Fruit fly (Drosophila melanogaster) whole organism, embryonic: ENCODE measurements around the gene SecCl.

Experiments used
- B-H2 ChIP-seq: fragments of 200-800 bp; sonication (Bioruptor generic); optimal IDR thresholded peaks from 2 replicates; lab custom pipeline; 2018; ENCODE audit warnings: missing biosample characterization, mild to moderate bottlenecking, missing genetic modification characterization
- CG1024 ChIP-seq: fragments of 200-800 bp; sonication (Bioruptor generic); IDR thresholded peaks from 2 replicates; pipeline ENCODE4 v1.3.6; 2022; ENCODE audit warnings: missing biosample characterization, missing genetic modification characterization
- CG11398 ChIP-seq: fragments of 200-800 bp; sonication (Bioruptor generic); optimal IDR thresholded peaks from 2 replicates; lab custom pipeline; 2016; ENCODE audit warnings: missing biosample characterization, missing genetic modification characterization
- CG11695 ChIP-seq: fragments of 200-800 bp; sonication (Bioruptor generic); IDR thresholded peaks from 3 replicates; pipeline ENCODE4 v1.3.6; 2022; ENCODE audit warnings: missing biosample characterization, missing genetic modification characterization
- CG12744 ChIP-seq: fragments of 200-800 bp; sonication (Bioruptor generic); optimal IDR thresholded peaks from 2 replicates; lab custom pipeline; 2016; ENCODE audit warnings: missing biosample characterization, missing genetic modification characterization
- CG13624 ChIP-seq: fragments of 200-800 bp; sonication (Bioruptor generic); optimal IDR thresholded peaks from 2 replicates; lab custom pipeline; 2016; ENCODE audit warnings: missing biosample characterization, missing genetic modification characterization
- CG15011 ChIP-seq: fragments of 200-800 bp; sonication (Bioruptor generic); optimal IDR thresholded peaks from 3 replicates; lab custom pipeline; 2018; ENCODE audit warnings: missing biosample characterization, mild to moderate bottlenecking, missing genetic modification characterization
- CG15269 ChIP-seq: fragments of 200-800 bp; sonication (Bioruptor generic); optimal IDR thresholded peaks from 2 replicates; lab custom pipeline; 2018; ENCODE audit warnings: missing biosample characterization, mild to moderate bottlenecking, missing genetic modification characterization, moderate library complexity
- CG1529 ChIP-seq: fragments of 200-800 bp; sonication (Bioruptor generic); optimal IDR thresholded peaks from 3 replicates; lab custom pipeline; 2018; ENCODE audit warnings: missing biosample characterization, missing genetic modification characterization
- CG15514 ChIP-seq: fragments of 200-800 bp; sonication (Bioruptor generic); optimal IDR thresholded peaks from 3 replicates; lab custom pipeline; 2017; ENCODE audit warnings: missing biosample characterization, missing genetic modification characterization, mild to moderate bottlenecking, moderate library complexity, missing genetic modification reagents
- CG1602 ChIP-seq: fragments of 200-800 bp; sonication (Bioruptor generic); optimal IDR thresholded peaks from 3 replicates; lab custom pipeline; 2016; ENCODE audit warnings: missing biosample characterization, missing genetic modification characterization
- CG18262 ChIP-seq: fragments of 200-800 bp; optimal IDR thresholded peaks from 3 replicates; lab custom pipeline; 2019; ENCODE audit warnings: missing biosample characterization, mild to moderate bottlenecking, missing genetic modification characterization, moderate library complexity
- CG4360 ChIP-seq: fragments of 200-800 bp; sonication (Bioruptor generic); IDR thresholded peaks from 2 replicates; pipeline ENCODE4 v1.3.6; 2022; ENCODE audit warnings: missing biosample characterization, missing genetic modification characterization
- CG43689 ChIP-seq: fragments of 200-800 bp; sonication (Bioruptor generic); IDR thresholded peaks from 2 replicates; pipeline ENCODE4 v1.3.6; 2022; ENCODE audit warnings: missing biosample characterization, missing genetic modification characterization
- CG5180 ChIP-seq: fragments of 200-800 bp; sonication (Bioruptor generic); optimal IDR thresholded peaks from 3 replicates; lab custom pipeline; 2017; ENCODE audit warnings: missing biosample characterization, missing genetic modification characterization, mild to moderate bottlenecking, moderate library complexity, missing genetic modification reagents
- CG5245 ChIP-seq: fragments of 200-800 bp; sonication (Bioruptor generic); optimal IDR thresholded peaks from 3 replicates; lab custom pipeline; 2016; ENCODE audit warnings: missing biosample characterization, missing genetic modification characterization
- CG6654 ChIP-seq: fragments of 200-800 bp; sonication (Bioruptor generic); optimal IDR thresholded peaks from 2 replicates; lab custom pipeline; 2017; ENCODE audit warnings: missing biosample characterization, mild to moderate bottlenecking, missing genetic modification characterization
- CG7372 ChIP-seq: fragments of 200-800 bp; sonication (Bioruptor generic); IDR thresholded peaks from 2 replicates; pipeline ENCODE4 v1.3.6; 2022; ENCODE audit warnings: missing biosample characterization, missing genetic modification characterization
- CG7963 ChIP-seq: fragments of 200-800 bp; sonication (Bioruptor generic); IDR thresholded peaks from 3 replicates; pipeline ENCODE4 v1.3.6; 2022; ENCODE audit warnings: missing biosample characterization, missing genetic modification characterization; ENCODE audit not compliant: partially characterized antibody
- CG8478 ChIP-seq: fragments of >200 bp; optimal IDR thresholded peaks from 2 replicates; lab custom pipeline; 2018
- CG9797 ChIP-seq: fragments of 200-800 bp; sonication (Bioruptor generic); optimal IDR thresholded peaks from 3 replicates; lab custom pipeline; 2018; ENCODE audit warnings: missing biosample characterization, mild to moderate bottlenecking, missing genetic modification characterization
- Dip3 ChIP-seq: fragments of 200-800 bp; sonication (Bioruptor generic); optimal IDR thresholded peaks from 3 replicates; lab custom pipeline; 2016; ENCODE audit warnings: missing biosample characterization, missing genetic modification characterization
- HLH54F ChIP-seq: fragments of 200-800 bp; sonication (Bioruptor generic); optimal IDR thresholded peaks from 3 replicates; lab custom pipeline; 2016; ENCODE audit warnings: missing biosample characterization, missing genetic modification characterization
- HLHmδ ChIP-seq: fragments of 200-800 bp; sonication (Bioruptor generic); optimal IDR thresholded peaks from 2 replicates; lab custom pipeline; 2018; ENCODE audit warnings: missing biosample characterization, mild to moderate bottlenecking, missing genetic modification characterization, moderate library complexity
- Jarid2 ChIP-seq: fragments of 200-800 bp; sonication (Bioruptor generic); optimal IDR thresholded peaks from 3 replicates; lab custom pipeline; 2017; ENCODE audit warnings: mild to moderate bottlenecking, missing biosample characterization, missing genetic modification reagents, missing genetic modification characterization
- Kr ChIP-seq: fragments of 200-800 bp; sonication (Bioruptor generic); optimal IDR thresholded peaks from 2 replicates; lab custom pipeline; 2017; ENCODE audit warnings: missing biosample characterization, mild to moderate bottlenecking, missing genetic modification characterization
- Mes4 ChIP-seq: fragments of 200-800 bp; sonication (Bioruptor generic); optimal IDR thresholded peaks from 2 replicates; lab custom pipeline; 2016; ENCODE audit warnings: missing biosample characterization, missing genetic modification characterization
- PHDP ChIP-seq: fragments of 200-800 bp; sonication (Bioruptor generic); optimal IDR thresholded peaks from 3 replicates; lab custom pipeline; 2018; ENCODE audit warnings: missing biosample characterization, mild to moderate bottlenecking, missing genetic modification characterization, moderate library complexity
- Vsx1 ChIP-seq: fragments of 200-800 bp; sonication (Bioruptor generic); optimal IDR thresholded peaks from 2 replicates; lab custom pipeline; 2017; ENCODE audit warnings: missing biosample characterization, mild to moderate bottlenecking, missing genetic modification characterization, missing genetic modification reagents
- ab ChIP-seq: fragments of 200-800 bp; sonication (Bioruptor generic); optimal IDR thresholded peaks from 2 replicates; lab custom pipeline; 2016; ENCODE audit warnings: missing biosample characterization, missing genetic modification characterization
- amos ChIP-seq: fragments of 200-800 bp; sonication (Bioruptor generic); IDR thresholded peaks from 2 replicates; pipeline ENCODE4 v1.3.6; 2022; ENCODE audit warnings: missing biosample characterization, missing genetic modification characterization; ENCODE audit not compliant: partially characterized antibody
- bsh ChIP-seq, 2 experiments: fragments of 200-800 bp; sonication (Bioruptor generic); optimal IDR thresholded peaks; 2 replicates each; lab custom pipeline; 2017 to 2018; ENCODE audit warnings: mild to moderate bottlenecking in 2 of 2, missing biosample characterization in 2 of 2, missing genetic modification characterization in 2 of 2, moderate library complexity in 1 of 2
- cad ChIP-seq: fragments of >200 bp; optimal IDR thresholded peaks from 2 replicates; lab custom pipeline; 2017; ENCODE audit warnings: missing biosample characterization, missing genetic modification characterization
- cas ChIP-seq: fragments of 200-800 bp; sonication (Bioruptor generic); IDR thresholded peaks from 2 replicates; pipeline ENCODE4 v1.3.6; 2022; ENCODE audit warnings: missing biosample characterization, missing genetic modification characterization
- danr ChIP-seq: fragments of 200-800 bp; sonication (Bioruptor generic); IDR thresholded peaks from 2 replicates; pipeline ENCODE4 v1.3.6; 2022; ENCODE audit warnings: missing biosample characterization, missing genetic modification characterization
- fd64A ChIP-seq: fragments of 200-800 bp; sonication (Bioruptor generic); optimal IDR thresholded peaks from 3 replicates; lab custom pipeline; 2018; ENCODE audit warnings: missing biosample characterization, mild to moderate bottlenecking, missing genetic modification characterization
- jigr1 ChIP-seq: fragments of 200-800 bp; sonication (Bioruptor generic); IDR thresholded peaks from 3 replicates; pipeline ENCODE4 v1.3.6; 2022; ENCODE audit warnings: missing biosample characterization, missing genetic modification characterization
- kay ChIP-seq: fragments of 200-800 bp; sonication (Bioruptor generic); optimal IDR thresholded peaks from 2 replicates; lab custom pipeline; 2016; ENCODE audit warnings: missing biosample characterization, missing genetic modification characterization
- kni ChIP-seq: fragments of 200-800 bp; sonication (Bioruptor generic); optimal IDR thresholded peaks from 3 replicates; lab custom pipeline; 2017; ENCODE audit warnings: mild to moderate bottlenecking, missing biosample characterization, missing genetic modification reagents, missing genetic modification characterization
- knrl ChIP-seq: fragments of 200-800 bp; sonication (Bioruptor generic); IDR thresholded peaks from 3 replicates; pipeline ENCODE4 v1.3.6; 2022; ENCODE audit warnings: missing biosample characterization, missing genetic modification characterization; ENCODE audit not compliant: partially characterized antibody
- lab ChIP-seq: fragments of 200-800 bp; sonication (Bioruptor generic); optimal IDR thresholded peaks from 3 replicates; lab custom pipeline; 2017; ENCODE audit warnings: missing biosample characterization, missing genetic modification characterization, mild to moderate bottlenecking, moderate library complexity, missing genetic modification reagents
- onecut ChIP-seq: fragments of 200-800 bp; sonication (Bioruptor generic); IDR thresholded peaks from 2 replicates; pipeline ENCODE4 v1.3.6; 2022; ENCODE audit warnings: missing biosample characterization, missing genetic modification characterization
- pita ChIP-seq: fragments of 200-800 bp; sonication (Bioruptor generic); optimal IDR thresholded peaks from 2 replicates; lab custom pipeline; 2017; ENCODE audit warnings: missing biosample characterization, mild to moderate bottlenecking, missing genetic modification characterization
- pros ChIP-seq: fragments of 200-800 bp; sonication (Bioruptor generic); optimal IDR thresholded peaks from 3 replicates; lab custom pipeline; 2019; ENCODE audit warnings: missing biosample characterization, mild to moderate bottlenecking, missing genetic modification characterization, moderate library complexity
- pzg ChIP-seq: fragments of 200-800 bp; sonication (Bioruptor generic); optimal IDR thresholded peaks from 3 replicates; lab custom pipeline; 2018; ENCODE audit warnings: missing biosample characterization, mild to moderate bottlenecking, missing genetic modification characterization, moderate library complexity
- repo ChIP-seq: fragments of 200-800 bp; sonication (Bioruptor generic); optimal IDR thresholded peaks from 2 replicates; lab custom pipeline; 2016; ENCODE audit warnings: missing biosample characterization, missing genetic modification characterization
- sens-2 ChIP-seq: fragments of 200-800 bp; sonication (Bioruptor generic); IDR thresholded peaks from 2 replicates; pipeline ENCODE4 v1.3.6; 2022; ENCODE audit warnings: missing biosample characterization, missing genetic modification characterization
- slp2 ChIP-seq: fragments of 200-800 bp; sonication (Bioruptor generic); optimal IDR thresholded peaks from 2 replicates; lab custom pipeline; 2016; ENCODE audit warnings: missing biosample characterization, missing genetic modification characterization
- sr ChIP-seq: fragments of 200-800 bp; sonication (Bioruptor generic); IDR thresholded peaks from 3 replicates; pipeline ENCODE4 v1.3.6; 2022; ENCODE audit warnings: missing biosample characterization, missing genetic modification characterization
- tin ChIP-seq: fragments of 200-800 bp; sonication (Bioruptor generic); optimal IDR thresholded peaks from 3 replicates; lab custom pipeline; 2016; ENCODE audit warnings: missing biosample characterization, missing genetic modification characterization
- usp ChIP-seq: fragments of >200 bp; optimal IDR thresholded peaks from 2 replicates; lab custom pipeline; 2017; ENCODE audit warnings: missing biosample characterization, missing genetic modification characterization

The SecCl gene

dm6 chr3L:17485280-17485792 is 15.4 kb downstream of the SecCl start (continued):
- TF ChIP-seq jigr1 (GFP tag; lab: Robert Waterston, UW): no peak
- TF ChIP-seq Kr (GFP tag; lab: Kevin White, UChicago): peak; percentile 89
- TF ChIP-seq CG1529 (GFP tag; lab: Kevin White, UChicago): peak; percentile 92
- no peak for TF ChIP-seq amos (GFP tag; lab: Robert Waterston, UW)
- TF ChIP-seq CG15514 (GFP tag; lab: Kevin White, UChicago): no peak
- peak; percentile 71 for TF ChIP-seq Mes4
- TF ChIP-seq CG7372 (GFP tag; lab: Robert Waterston, UW): no peak
- no peak for TF ChIP-seq CG7963 (GFP tag; lab: Robert Waterston, UW)
- no peak for TF ChIP-seq ab (GFP tag; lab: Kevin White, UChicago)
- TF ChIP-seq repo (GFP tag; lab: Kevin White, UChicago): peak; percentile 69
- peak; percentile 84 for TF ChIP-seq lab
- TF ChIP-seq knrl (GFP tag; lab: Robert Waterston, UW): no peak
- TF ChIP-seq Jarid2 (GFP tag; lab: Kevin White, UChicago): peak; percentile 56
- TF ChIP-seq sr: peak; percentile 73; the same call in 1 of the 3 replicates
- TF ChIP-seq HLHmδ: peak; percentile 99
- peak; percentile 71 for TF ChIP-seq CG4360 (GFP tag; lab: Robert Waterston, UW)
- no peak for TF ChIP-seq pita (GFP tag; lab: Kevin White, UChicago)
- TF ChIP-seq CG13624 (GFP tag; lab: Kevin White, UChicago): no peak
- TF ChIP-seq CG8478 (lab: Kevin White, UChicago): no peak
- TF ChIP-seq Dip3 (GFP tag; lab: Kevin White, UChicago): no peak
- TF ChIP-seq danr (GFP tag; lab: Robert Waterston, UW): no peak
- TF ChIP-seq kni (GFP tag; lab: Kevin White, UChicago): peak; percentile 95
- TF ChIP-seq CG15269 (tag; lab: Kevin White, UChicago): no peak
- TF ChIP-seq bsh (GFP tag; optimal IDR thresholded peaks at IDR 0.05; lab: Kevin White, UChicago): peak; percentile 8 to 92
- no peak for TF ChIP-seq B-H2 (GFP tag; lab: Kevin White, UChicago)
- TF ChIP-seq kay (GFP tag; lab: Kevin White, UChicago): peak; percentile 30
- TF ChIP-seq CG15011: peak; percentile 74
- TF ChIP-seq CG43689 (GFP tag; lab: Robert Waterston, UW): no peak
- peak; percentile 1 for TF ChIP-seq CG12744
- peak; percentile 98 for TF ChIP-seq fd64A (GFP tag; lab: Kevin White, UChicago)
- TF ChIP-seq CG1024: peak; percentile 70; the same call in 1 of the 2 replicates
- TF ChIP-seq slp2 (GFP tag; lab: Kevin White, UChicago): no peak
- peak; percentile 64 for TF ChIP-seq CG11398 (GFP tag; lab: Kevin White, UChicago)
- TF ChIP-seq CG18262 (tag; lab: Kevin White, UChicago): peak; percentile 79
- TF ChIP-seq Vsx1 (GFP tag; lab: Kevin White, UChicago): peak; percentile 92
- TF ChIP-seq sens-2 (GFP tag; lab: Robert Waterston, UW): peak; percentile 68; the same call in 1 of the 2 replicates
- peak; percentile 62 for TF ChIP-seq CG5245 (GFP tag; lab: Kevin White, UChicago)
- peak; percentile 84 for TF ChIP-seq onecut (GFP tag; lab: Robert Waterston, UW)
- 0 out of 3 replicates have a peak, but pooled peaks have one; percentile 49 for TF ChIP-seq CG11695 (GFP tag; lab: Robert Waterston, UW)
- peak; percentile 78 for TF ChIP-seq PHDP (tag; lab: Kevin White, UChicago)
- no peak for TF ChIP-seq cad
- TF ChIP-seq cas: no peak
- peak; percentile 41 for TF ChIP-seq CG9797 (GFP tag; lab: Kevin White, UChicago)
- peak; percentile 80 for TF ChIP-seq CG5180
- TF ChIP-seq usp (GFP tag; lab: Kevin White, UChicago): no peak
- TF ChIP-seq CG6654: peak; percentile 59
- TF ChIP-seq HLH54F (GFP tag; lab: Kevin White, UChicago): no peak
- TF ChIP-seq pros: peak; percentile 12
- peak; percentile 27 for TF ChIP-seq tin
- peak; percentile 43 for TF ChIP-seq CG1602
- TF ChIP-seq pzg: no peak
